Worm (Caenorhabditis elegans): ENCODE data around the gene oac-32.

- no peak for TF ChIP-seq him-1 (tag; optimal IDR thresholded peaks at IDR 0.05)
- TF ChIP-seq dao-5 (tag; optimal IDR thresholded peaks at IDR 0.05), result no peak
- no peak for TF ChIP-seq W03F9.2 (tag; optimal IDR thresholded peaks at IDR 0.05)
Measured at ce11 chrV:1593799-1594420, 48.3 kb upstream of the oac-32 start, which contains the start of gene F16B4.4.

Data from whole organism, L4/young adult.